Worm (Caenorhabditis elegans): ENCODE measurements around the gene mrps-26.
A peak's percentile ranks its signal among the peaks of the same experiment; 100 is the strongest.

Gene mrps-26

DNA sequence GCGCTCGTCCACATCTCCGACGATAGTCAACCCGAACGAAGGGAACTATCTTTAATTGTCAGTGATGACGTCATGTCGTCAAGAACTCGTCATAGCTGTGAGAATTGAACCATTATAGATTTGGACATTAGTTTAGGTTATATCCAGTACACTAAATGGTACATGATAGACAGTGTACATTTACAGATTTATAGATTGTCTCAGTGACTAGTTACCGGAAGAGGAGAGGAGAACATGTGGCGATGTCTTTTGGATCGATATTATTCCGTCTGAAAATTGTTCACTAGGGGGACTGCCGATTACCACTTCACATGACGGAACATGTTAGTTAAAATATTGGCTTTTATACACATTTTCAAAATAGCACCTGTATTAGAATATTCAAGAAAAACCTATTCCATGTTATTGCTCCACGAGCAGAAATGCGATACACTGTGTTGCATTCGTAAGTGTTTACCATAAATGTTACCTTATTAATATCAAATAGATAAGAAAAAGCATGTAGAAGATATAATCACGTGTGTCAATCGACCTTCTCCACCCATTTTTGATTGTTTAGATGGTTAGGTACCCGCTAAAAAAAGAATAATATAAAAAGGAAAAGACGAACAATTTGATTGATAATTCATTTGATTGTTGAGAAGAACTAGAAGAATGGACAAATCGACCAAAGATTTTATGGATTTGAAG lies 33.0 kb downstream of the mrps-26 start, which contains the start of gene ZC395.5:
TSS of gene ZC395.5 (plus strand) at position 632 of the 690 bp plus-strand sequence.
- no peak for TF ChIP-seq tra-4 (tag; optimal IDR thresholded peaks at IDR 0.05)
- no peak for TF ChIP-seq ama-1 (optimal IDR thresholded peaks at IDR 0.05)
- TF ChIP-seq hnd-1 (tag; optimal IDR thresholded peaks at IDR 0.05) = no peak
- TF ChIP-seq tbx-37 (GFP tag; conservative IDR thresholded peaks at IDR 0.05) = no peak
- TF ChIP-seq ceh-36 (tag; optimal IDR thresholded peaks at IDR 0.05) = no peak
- TF ChIP-seq F13C5.2 (tag; optimal IDR thresholded peaks at IDR 0.05) = no peak
- TF ChIP-seq ceh-13 (GFP tag; optimal IDR thresholded peaks at IDR 0.05) = no peak
- no peak for TF ChIP-seq ets-7 (tag; optimal IDR thresholded peaks at IDR 0.05)
- no peak for TF ChIP-seq aly-1 (tag; optimal IDR thresholded peaks at IDR 0.05)
- TF ChIP-seq flt-1 (GFP tag; IDR thresholded peaks at IDR 0.05) = no peak
- no peak for TF ChIP-seq pes-1 (GFP tag; IDR thresholded peaks at IDR 0.05)
- no peak for TF ChIP-seq hmbx-1 (tag; optimal IDR thresholded peaks at IDR 0.05)
- no peak for TF ChIP-seq B0310.2 (tag; optimal IDR thresholded peaks at IDR 0.05)
- no peak for TF ChIP-seq tbx-11 (GFP tag; IDR thresholded peaks at IDR 0.05)
- TF ChIP-seq scrt-1 (GFP tag; IDR thresholded peaks at IDR 0.05) = no peak
- no peak for TF ChIP-seq sea-1 (GFP tag; conservative IDR thresholded peaks at IDR 0.05)
- TF ChIP-seq hmg-4 (GFP tag; optimal IDR thresholded peaks at IDR 0.05) = no peak

DNA sequence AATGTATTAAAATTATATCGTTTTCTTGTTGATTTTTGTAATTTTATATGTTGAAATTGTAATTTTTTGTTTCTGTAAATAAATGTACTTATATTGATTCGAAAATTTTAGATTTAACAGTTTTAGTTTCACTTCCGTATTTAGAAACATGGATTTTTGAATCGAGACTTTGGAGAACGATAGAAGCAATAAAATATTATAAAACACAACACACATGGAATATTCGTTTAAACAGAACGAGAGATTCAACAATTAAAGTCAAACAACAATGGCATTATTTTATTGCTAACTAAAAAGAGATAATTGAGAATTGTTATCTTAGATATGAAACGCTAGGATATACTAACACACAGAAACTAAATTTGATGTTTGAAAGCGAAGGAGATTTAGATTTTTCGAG lies 34.1 kb downstream of the mrps-26 start:
- no peak for TF ChIP-seq flt-1 (GFP tag; IDR thresholded peaks at IDR 0.05)
- no peak for TF ChIP-seq tbx-37 (GFP tag; conservative IDR thresholded peaks at IDR 0.05)
- no peak for TF ChIP-seq hmg-4 (GFP tag; optimal IDR thresholded peaks at IDR 0.05)
- TF ChIP-seq ama-1 (optimal IDR thresholded peaks at IDR 0.05) = no peak
- no peak for TF ChIP-seq scrt-1 (GFP tag; IDR thresholded peaks at IDR 0.05)
- TF ChIP-seq ceh-36 (tag; optimal IDR thresholded peaks at IDR 0.05) = no peak
- TF ChIP-seq tra-4 (tag; optimal IDR thresholded peaks at IDR 0.05) = no peak
- no peak for TF ChIP-seq B0310.2 (tag; optimal IDR thresholded peaks at IDR 0.05)
- no peak for TF ChIP-seq hmbx-1 (tag; optimal IDR thresholded peaks at IDR 0.05)
- no peak for TF ChIP-seq sea-1 (GFP tag; conservative IDR thresholded peaks at IDR 0.05)
- no peak for TF ChIP-seq hnd-1 (tag; optimal IDR thresholded peaks at IDR 0.05)
- no peak for TF ChIP-seq ets-7 (tag; optimal IDR thresholded peaks at IDR 0.05)
- no peak for TF ChIP-seq tbx-11 (GFP tag; IDR thresholded peaks at IDR 0.05)
- TF ChIP-seq ceh-13 (GFP tag; optimal IDR thresholded peaks at IDR 0.05) = no peak

DNA sequence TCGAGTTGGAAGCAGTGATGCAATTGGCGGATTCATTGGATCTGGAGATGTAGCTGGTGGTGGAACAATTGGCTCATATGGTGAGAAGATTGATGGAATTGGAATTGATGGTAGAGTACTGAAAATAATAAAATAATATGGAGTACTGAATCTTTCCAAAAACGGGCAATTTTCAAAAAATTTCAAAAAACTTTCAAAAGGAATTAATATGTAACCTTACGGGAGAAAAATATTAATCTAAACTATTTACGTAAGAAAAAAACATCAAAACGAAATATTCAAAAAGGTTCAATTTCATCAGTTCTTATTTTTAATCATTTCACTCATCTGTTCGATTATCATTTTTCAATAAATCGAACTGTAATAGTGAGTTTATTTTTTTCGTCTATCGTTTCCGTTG lies 35.4 kb downstream of the mrps-26 start, which contains the start of gene ZC395.4:
TSS of gene ZC395.4 (plus strand) at position 301 of the 400 bp plus-strand sequence.
- TF ChIP-seq hmg-4 (GFP tag; optimal IDR thresholded peaks at IDR 0.05) = no peak
- no peak for TF ChIP-seq sea-1 (GFP tag; conservative IDR thresholded peaks at IDR 0.05)
- TF ChIP-seq tra-4 (tag; optimal IDR thresholded peaks at IDR 0.05) = no peak
- TF ChIP-seq ama-1 (optimal IDR thresholded peaks at IDR 0.05) = no peak
- no peak for TF ChIP-seq scrt-1 (GFP tag; IDR thresholded peaks at IDR 0.05)
- no peak for TF ChIP-seq F13C5.2 (tag; optimal IDR thresholded peaks at IDR 0.05)
- no peak for TF ChIP-seq hnd-1 (tag; optimal IDR thresholded peaks at IDR 0.05)
- TF ChIP-seq tbx-37 (GFP tag; conservative IDR thresholded peaks at IDR 0.05) = no peak
- no peak for TF ChIP-seq hmbx-1 (tag; optimal IDR thresholded peaks at IDR 0.05)
- TF ChIP-seq ets-7 (tag; optimal IDR thresholded peaks at IDR 0.05) = no peak
- TF ChIP-seq flt-1 (GFP tag; IDR thresholded peaks at IDR 0.05) = no peak
- no peak for TF ChIP-seq pes-1 (GFP tag; IDR thresholded peaks at IDR 0.05)
- no peak for TF ChIP-seq tbx-11 (GFP tag; IDR thresholded peaks at IDR 0.05)

DNA sequence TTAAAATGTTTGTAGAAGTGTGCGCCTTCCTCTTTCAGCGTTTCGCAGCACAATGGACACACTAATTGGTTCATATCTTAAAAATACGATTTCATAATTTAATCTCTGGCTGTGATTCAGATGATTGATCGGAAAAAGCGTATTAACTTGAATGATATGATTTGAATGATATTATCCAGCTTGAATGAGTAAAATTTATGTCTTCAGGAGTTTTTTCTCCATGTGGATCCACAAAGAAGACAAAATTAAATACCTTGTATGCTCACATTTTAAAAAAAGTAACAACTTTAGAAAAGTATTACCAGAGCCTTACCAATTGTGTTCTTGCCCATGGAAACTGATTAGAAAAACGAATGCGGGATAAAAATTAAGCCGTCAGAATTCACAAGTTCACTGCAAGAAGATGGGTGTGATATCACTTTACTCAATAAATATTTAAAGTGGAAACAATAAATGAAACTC lies 39.0 kb downstream of the mrps-26 start, which contains the start of gene ztf-8:
TSS of gene ztf-8 (minus strand) at position 76 of the 462 bp plus-strand sequence.
- no peak for TF ChIP-seq ama-1 (optimal IDR thresholded peaks at IDR 0.05)

DNA sequence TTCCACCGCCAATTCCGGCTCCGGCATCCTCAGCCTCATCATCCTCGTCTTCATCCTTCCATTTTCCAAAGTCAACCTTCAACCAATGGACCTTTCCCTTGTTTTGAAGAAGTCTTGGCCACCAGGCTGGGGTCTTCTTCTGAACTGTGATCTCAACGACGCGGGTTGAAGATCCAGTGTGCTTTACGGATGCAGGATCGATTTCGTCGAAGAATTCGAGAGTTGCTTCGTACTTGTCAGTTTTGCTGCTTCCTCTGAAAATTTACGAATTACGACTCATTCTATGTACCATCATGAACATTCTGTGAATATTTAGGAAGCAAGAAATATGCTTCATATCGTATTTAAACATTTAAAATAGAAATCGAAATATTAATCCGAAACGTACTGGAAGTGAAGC lies 39.8 kb downstream of the mrps-26 start:
- TF ChIP-seq hnd-1 (tag; optimal IDR thresholded peaks at IDR 0.05) (no peak), ama-1 (optimal IDR thresholded peaks at IDR 0.05) (no peak), hmg-4 (GFP tag; optimal IDR thresholded peaks at IDR 0.05) (no peak), ets-7 (tag; optimal IDR thresholded peaks at IDR 0.05) (no peak), tra-4 (tag; optimal IDR thresholded peaks at IDR 0.05) (no peak), pes-1 (GFP tag; IDR thresholded peaks at IDR 0.05) (no peak), ceh-36 (tag; optimal IDR thresholded peaks at IDR 0.05) (no peak), ceh-13 (GFP tag; optimal IDR thresholded peaks at IDR 0.05) (no peak)

DNA sequence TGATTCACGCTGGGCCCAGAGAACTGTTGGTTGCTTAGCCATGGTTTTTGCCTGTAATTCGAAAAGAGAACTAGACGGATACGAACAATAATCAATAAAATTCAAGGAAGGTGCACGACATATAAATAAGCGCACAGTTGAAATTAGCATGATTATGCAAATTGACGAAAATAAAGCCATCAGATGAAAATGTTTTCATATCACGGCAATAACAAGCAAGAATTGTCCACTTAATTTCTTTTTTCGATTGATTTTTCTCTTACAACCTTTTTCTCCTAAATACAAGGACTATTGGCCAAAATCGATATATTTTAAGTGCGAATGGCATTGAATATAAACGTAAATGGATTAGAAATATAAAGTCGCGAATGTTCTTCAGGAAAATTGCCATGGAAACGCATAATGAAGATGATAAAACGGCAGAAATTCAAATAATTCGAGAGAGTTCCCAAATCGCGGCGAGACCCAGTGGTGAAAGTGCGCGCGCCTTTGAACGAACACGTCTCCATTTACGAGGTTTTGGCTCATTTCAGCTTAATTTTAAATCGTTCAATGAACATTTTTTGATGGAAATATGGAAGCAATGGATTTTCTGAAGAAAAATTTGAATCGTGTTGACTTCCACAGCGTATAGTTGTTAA lies 40.4 kb downstream of the mrps-26 start, which contains the start of the genes daf-41 and toc-1:
TSS of gene daf-41 (minus strand) at position 51 of the 641 bp plus-strand sequence.
TSS of gene toc-1 (plus strand) at position 537 of the 641 bp plus-strand sequence.
- no peak for TF ChIP-seq tra-4 (tag; optimal IDR thresholded peaks at IDR 0.05)
- TF ChIP-seq F13C5.2 (tag; optimal IDR thresholded peaks at IDR 0.05) = peak; percentile 13

DNA sequence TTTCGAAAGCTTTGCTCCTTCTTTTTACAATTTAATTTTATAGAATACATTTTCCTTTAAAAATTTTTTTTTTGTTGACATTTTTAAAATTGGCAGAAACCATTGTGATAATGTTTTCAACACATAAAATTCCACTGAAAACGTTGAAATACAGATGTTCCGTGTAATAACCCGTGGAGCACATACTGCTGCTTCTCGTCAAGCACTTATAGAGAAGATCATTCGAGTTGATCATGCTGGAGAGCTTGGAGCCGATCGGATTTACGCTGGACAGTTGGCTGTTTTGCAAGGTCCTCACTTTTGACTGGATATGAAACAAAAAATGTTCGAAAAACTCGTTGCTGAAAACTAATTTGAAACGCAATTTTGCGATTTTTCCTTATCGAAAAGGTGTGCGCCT lies 43.3 kb downstream of the mrps-26 start, which contains the start of gene clk-1:
TSS of gene clk-1 (plus strand) at position 155 of the 400 bp plus-strand sequence.
- TF ChIP-seq hmbx-1 (tag; optimal IDR thresholded peaks at IDR 0.05) = no peak
- TF ChIP-seq pes-1 (GFP tag; IDR thresholded peaks at IDR 0.05) = no peak
- TF ChIP-seq tbx-37 (GFP tag; conservative IDR thresholded peaks at IDR 0.05) = no peak
- no peak for TF ChIP-seq hnd-1 (tag; optimal IDR thresholded peaks at IDR 0.05)
- TF ChIP-seq ama-1 (optimal IDR thresholded peaks at IDR 0.05) = no peak
- TF ChIP-seq ceh-36 (tag; optimal IDR thresholded peaks at IDR 0.05) = no peak
- TF ChIP-seq flt-1 (GFP tag; IDR thresholded peaks at IDR 0.05) = no peak
- TF ChIP-seq hmg-4 (GFP tag; optimal IDR thresholded peaks at IDR 0.05) = no peak
